Worm (Caenorhabditis elegans): ENCODE data around the gene nas-33.

ce11 chrX:6440464-6440863, 14.6 kb downstream of the nas-33 start, which contains the start of gene K10C2.14:
- TF ChIP-seq nhr-11 (tag; optimal IDR thresholded peaks at IDR 0.05) (no peak), T23F11.4 (GFP tag; optimal IDR thresholded peaks at IDR 0.05) (no peak), madf-2 (tag; optimal IDR thresholded peaks at IDR 0.05) (no peak), elt-2 (tag; optimal IDR thresholded peaks at IDR 0.05) (no peak), ceh-19 (GFP tag; optimal IDR thresholded peaks at IDR 0.05) (no peak), unc-55 (GFP tag; optimal IDR thresholded peaks at IDR 0.05) (no peak)

All from whole organism, late embryonic.